Worm (Caenorhabditis elegans) whole organism, midembryonic: ENCODE data around the gene Y11D7A.19.

Source experiments
- T22C8.4 ChIP-seq: fragments of 200-800 bp; sonication (Bioruptor generic); IDR thresholded peaks from 2 replicates; pipeline ENCODE4 v1.3.6; 2022; ENCODE audit warnings: missing genetic modification characterization, missing compliant biosample characterization
- flt-1 ChIP-seq: fragments of 200-800 bp; sonication (Bioruptor generic); IDR thresholded peaks from 2 replicates; pipeline ENCODE4 v1.3.6; 2022; ENCODE audit warnings: missing genetic modification characterization, missing compliant biosample characterization
- med-1 ChIP-seq: sonication (generic microtip); optimal IDR thresholded peaks from 2 replicates; lab custom pipeline; 2017; ENCODE audit warnings: missing genetic modification characterization, mild to moderate bottlenecking, missing compliant biosample characterization, antibody characterized with exemption, missing genetic modification reagents; ENCODE audit not compliant: insufficient read depth
- tab-1 ChIP-seq: fragments of 200-800 bp; sonication (Bioruptor generic); IDR thresholded peaks from 2 replicates; pipeline ENCODE4 v1.3.6; 2022; ENCODE audit warnings: missing genetic modification characterization, missing compliant biosample characterization
- ztf-23 ChIP-seq: fragments of 200-800 bp; sonication (Bioruptor generic); IDR thresholded peaks from 2 replicates; pipeline ENCODE4 v1.3.6; 2022; ENCODE audit warnings: missing genetic modification reagents, missing genetic modification characterization, missing compliant biosample characterization
- ztf-29 ChIP-seq: fragments of 200-800 bp; sonication (Bioruptor generic); IDR thresholded peaks from 2 replicates; pipeline ENCODE4 v1.3.6; 2022; ENCODE audit warnings: missing genetic modification reagents, missing genetic modification characterization, missing compliant biosample characterization

ce11 chrIV:9217426-9217825, 48.9 kb downstream of the Y11D7A.19 start, which contains the start of gene C46C2.2:
- no peak for TF ChIP-seq med-1 (GFP tag; lab: Kevin White, UChicago)
- TF ChIP-seq flt-1 (GFP tag; lab: Robert Waterston, UW) = no peak
- no peak for TF ChIP-seq tab-1
- TF ChIP-seq T22C8.4 (GFP tag; lab: Robert Waterston, UW) = no peak
- TF ChIP-seq ztf-23 (GFP tag; lab: Robert Waterston, UW) = no peak
- no peak for TF ChIP-seq ztf-29 (GFP tag; lab: Robert Waterston, UW)
